Worm (Caenorhabditis elegans) whole organism, L4 larva: ENCODE measurements around the gene odd-2.

Source experiments
- ama-1 ChIP-seq: fragments of 150-350 bp; optimal IDR thresholded peaks from 2 replicates; lab custom pipeline; 2014; ENCODE audit warnings: inconsistent platforms, mixed read lengths
- egl-27 ChIP-seq: sonication (generic microtip); optimal IDR thresholded peaks from 3 replicates; lab custom pipeline; 2017; ENCODE audit warnings: missing biosample characterization, missing genetic modification reagents, missing genetic modification characterization
- lin-39 ChIP-seq: fragments of 150-350 bp; optimal IDR thresholded peaks from 2 replicates; lab custom pipeline; 2014; ENCODE audit warnings: missing biosample characterization, missing genetic modification reagents, missing genetic modification characterization
- nhr-237 ChIP-seq: sonication (generic microtip); optimal IDR thresholded peaks from 2 replicates; lab custom pipeline; 2017; ENCODE audit warnings: missing biosample characterization, missing genetic modification characterization

DNA sequence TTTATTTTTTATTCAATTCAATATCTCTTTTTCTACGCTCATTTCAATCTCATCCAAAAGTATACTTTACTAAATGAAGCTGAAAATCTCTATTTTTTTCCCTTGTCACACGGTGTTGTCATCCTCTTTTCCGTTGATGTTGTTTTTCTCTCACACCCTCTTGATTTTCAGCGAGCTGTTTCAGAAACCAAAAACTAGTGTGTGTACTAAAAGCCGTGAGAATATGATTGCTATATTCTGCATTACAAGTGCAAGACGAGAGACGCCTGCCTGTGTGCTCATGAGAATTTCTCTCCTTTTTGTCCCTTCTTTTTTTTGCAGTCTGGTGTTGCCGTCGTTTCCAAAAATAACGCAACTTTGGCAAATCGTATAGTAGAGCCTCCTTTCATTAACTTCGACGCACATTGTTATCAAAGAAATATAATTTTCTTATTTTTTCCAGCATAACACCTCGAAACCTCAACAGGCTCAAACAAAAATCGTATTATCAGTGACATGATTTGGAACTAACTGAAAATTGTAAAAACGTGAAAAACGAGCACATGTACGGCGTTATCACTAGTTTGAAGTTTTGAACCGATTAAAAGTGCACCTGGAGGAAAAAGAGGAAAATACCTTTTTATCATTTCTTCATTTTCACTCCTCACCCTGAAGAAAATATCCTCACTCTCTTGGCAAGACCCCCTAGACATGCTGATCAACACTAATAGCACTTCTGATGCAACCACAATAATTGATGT lies 42.1 kb downstream of the odd-2 start, which contains the start of gene C15H9.2:
- TF ChIP-seq lin-39 (tag; lab: Kevin White, UChicago) (no peak), egl-27 (tag; lab: Kevin White, UChicago) (no peak), ama-1 (lab: Kevin White, UChicago) (no peak), nhr-237 (tag; lab: Kevin White, UChicago) (no peak)
